Worm (Caenorhabditis elegans) whole organism, L4 larva: Measurements from ENCODE around the gene C34B4.3.

ENCODE experiments used
- F26F4.8 ChIP-seq: fragments of 200-800 bp; sonication (Bioruptor generic); conservative IDR thresholded peaks from 2 replicates; pipeline ENCODE4 v1.3.6; 2022; ENCODE audit warnings: missing genetic modification characterization, missing compliant biosample characterization
- R02D3.7 ChIP-seq: fragments of 150-350 bp; sonication (generic microtip); optimal IDR thresholded peaks from 3 replicates; lab custom pipeline; 2014; ENCODE audit warnings: missing biosample characterization, missing genetic modification characterization
- daf-19 ChIP-seq: fragments of 200-800 bp; sonication (Bioruptor generic); conservative IDR thresholded peaks from 2 replicates; pipeline ENCODE4 v1.3.6; 2022; ENCODE audit warnings: missing genetic modification characterization, missing compliant biosample characterization
- mep-1 ChIP-seq: fragments of 150-350 bp; sonication (generic microtip); optimal IDR thresholded peaks from 3 replicates; lab custom pipeline; 2014; ENCODE audit warnings: missing biosample characterization, missing genetic modification characterization

DNA sequence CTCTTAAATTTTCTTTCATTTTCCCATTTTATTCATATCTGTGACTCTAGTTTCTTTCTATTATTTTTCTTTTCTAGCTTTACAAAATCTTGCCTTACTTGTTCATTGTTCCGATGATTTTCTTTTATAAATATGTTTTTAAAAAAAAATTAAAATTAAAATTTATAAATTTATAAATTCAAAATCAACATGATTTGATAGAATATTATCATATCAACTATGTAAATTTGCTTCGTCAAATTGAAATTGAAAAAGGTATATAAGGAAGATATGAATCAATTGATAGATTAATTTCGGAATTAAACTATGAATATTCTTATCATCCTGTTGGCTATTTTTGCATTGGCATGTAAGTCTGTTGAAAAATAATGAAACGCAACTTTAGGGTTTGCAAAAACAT, 37.7 kb downstream of the C34B4.3 start, which contains the start of gene W07G4.1:
- TF ChIP-seq F26F4.8 (GFP tag; lab: Robert Waterston, UW): no peak
- no peak for TF ChIP-seq daf-19 (GFP tag; lab: Robert Waterston, UW)
- no peak for TF ChIP-seq R02D3.7 (tag; lab: Kevin White, UChicago)
- TF ChIP-seq mep-1 (tag; lab: Kevin White, UChicago): no peak
